Fruit fly (Drosophila melanogaster) whole organism, adult: ENCODE measurements around the gene cv-c.
A peak's percentile ranks its signal among the peaks of the same experiment; 100 is the strongest.

Experiments
- CG11617 ChIP-seq: fragments of 200-800 bp; sonication (Bioruptor generic); optimal IDR thresholded peaks from 2 replicates; lab custom pipeline; 2017; ENCODE audit warnings: mild to moderate bottlenecking, missing biosample characterization, missing genetic modification reagents, missing genetic modification characterization
- CG12768 ChIP-seq: fragments of 200-800 bp; sonication (Bioruptor generic); optimal IDR thresholded peaks from 2 replicates; lab custom pipeline; 2017; ENCODE audit warnings: missing biosample characterization, missing genetic modification characterization, mild to moderate bottlenecking, moderate library complexity, missing genetic modification reagents
- CG14711 ChIP-seq: fragments of 200-800 bp; sonication (Bioruptor generic); optimal IDR thresholded peaks from 2 replicates; lab custom pipeline; 2018; ENCODE audit warnings: missing biosample characterization, mild to moderate bottlenecking, missing genetic modification characterization, moderate library complexity
- CG1620 ChIP-seq: fragments of 200-800 bp; sonication (Bioruptor generic); optimal IDR thresholded peaks from 2 replicates; lab custom pipeline; 2016; ENCODE audit warnings: missing biosample characterization, missing genetic modification characterization
- CG33017 ChIP-seq: fragments of 200-800 bp; sonication (Bioruptor generic); optimal IDR thresholded peaks from 2 replicates; lab custom pipeline; 2018; ENCODE audit warnings: missing biosample characterization, mild to moderate bottlenecking, missing genetic modification characterization, moderate library complexity
- CG5204 ChIP-seq: fragments of 200-800 bp; sonication (Bioruptor generic); optimal IDR thresholded peaks from 2 replicates; lab custom pipeline; 2016; ENCODE audit warnings: missing biosample characterization, missing genetic modification characterization
- CG7045 ChIP-seq: fragments of 200-800 bp; sonication (Bioruptor generic); optimal IDR thresholded peaks from 2 replicates; lab custom pipeline; 2017; ENCODE audit warnings: missing biosample characterization, mild to moderate bottlenecking, missing genetic modification characterization
- CG7101 ChIP-seq: fragments of 200-800 bp; sonication (Bioruptor generic); optimal IDR thresholded peaks from 2 replicates; lab custom pipeline; 2018; ENCODE audit warnings: missing biosample characterization, mild to moderate bottlenecking, missing genetic modification characterization, moderate library complexity
- Clk ChIP-seq: fragments of 200-800 bp; sonication (Bioruptor generic); optimal IDR thresholded peaks from 2 replicates; lab custom pipeline; 2017; ENCODE audit warnings: missing biosample characterization, missing genetic modification characterization
- Crg-1 ChIP-seq: fragments of 200-800 bp; sonication (Bioruptor generic); optimal IDR thresholded peaks from 2 replicates; lab custom pipeline; 2016; ENCODE audit warnings: missing biosample characterization, missing genetic modification characterization
- Hr96 ChIP-seq: fragments of 200-800 bp; sonication (Bioruptor generic); optimal IDR thresholded peaks from 2 replicates; lab custom pipeline; 2016; ENCODE audit warnings: missing biosample characterization, missing genetic modification characterization
- Mnt ChIP-seq: fragments of 200-800 bp; sonication (Bioruptor generic); optimal IDR thresholded peaks from 2 replicates; lab custom pipeline; 2016; ENCODE audit warnings: missing biosample characterization, mild to moderate bottlenecking, missing genetic modification characterization
- bab1 ChIP-seq: fragments of 200-800 bp; sonication (Bioruptor generic); optimal IDR thresholded peaks from 3 replicates; lab custom pipeline; 2019; ENCODE audit warnings: missing biosample characterization, mild to moderate bottlenecking, missing genetic modification characterization, moderate library complexity
- cic ChIP-seq: fragments of 200-800 bp; sonication (Bioruptor generic); optimal IDR thresholded peaks from 2 replicates; lab custom pipeline; 2017; ENCODE audit warnings: missing biosample characterization, mild to moderate bottlenecking, missing genetic modification characterization, moderate library complexity
- cnc ChIP-seq, 2 experiments: fragments of >200 bp; optimal IDR thresholded peaks; 2 replicates each; lab custom pipeline; 2017
- kay ChIP-seq: fragments of 200-800 bp; sonication (Bioruptor generic); peaks from one replicate; lab custom pipeline; 2016; ENCODE audit warnings: missing biosample characterization, missing genetic modification characterization, borderline replicate concordance
- ovo ChIP-seq: fragments of 200-800 bp; sonication (Bioruptor generic); optimal IDR thresholded peaks from 2 replicates; lab custom pipeline; 2016; ENCODE audit warnings: missing biosample characterization, missing genetic modification characterization
- pad ChIP-seq: fragments of 200-800 bp; sonication (Bioruptor generic); optimal IDR thresholded peaks from 3 replicates; lab custom pipeline; 2017; ENCODE audit warnings: missing biosample characterization, missing genetic modification characterization, mild to moderate bottlenecking, moderate library complexity, missing genetic modification reagents
- tj ChIP-seq: fragments of 200-800 bp; sonication (Bioruptor generic); optimal IDR thresholded peaks from 3 replicates; lab custom pipeline; 2017; ENCODE audit warnings: missing biosample characterization, mild to moderate bottlenecking, missing genetic modification characterization, moderate library complexity
- toe ChIP-seq: fragments of 200-800 bp; sonication (Bioruptor generic); optimal IDR thresholded peaks from 2 replicates; lab custom pipeline; 2016; ENCODE audit warnings: missing biosample characterization, missing genetic modification characterization

cv-c gene

dm6 chr3R:14424777-14425176 is 56.7 kb downstream of the cv-c start:
- TF ChIP-seq cic (GFP tag; lab: Kevin White, UChicago) (no peak), Clk (no peak), cnc (optimal IDR thresholded peaks at IDR 0.05; lab: Kevin White, UChicago) (no peak), CG5204 (no peak), ovo (GFP tag; lab: Kevin White, UChicago) (no peak), Crg-1 (no peak), tj (GFP tag; lab: Kevin White, UChicago) (no peak), Mnt (GFP tag; lab: Kevin White, UChicago) (no peak), CG1620 (GFP tag; lab: Kevin White, UChicago) (no peak), CG7045 (GFP tag; lab: Kevin White, UChicago) (no peak), CG7101 (tag; lab: Kevin White, UChicago) (no peak), pad (GFP tag; lab: Kevin White, UChicago) (no peak), kay (GFP tag; lab: Kevin White, UChicago) (no peak), CG11617 (GFP tag; lab: Kevin White, UChicago) (no peak), toe (no peak), CG12768 (GFP tag; lab: Kevin White, UChicago) (no peak), bab1 (GFP tag; lab: Kevin White, UChicago) (no peak), CG14711 (no peak), Hr96 (GFP tag; lab: Kevin White, UChicago) (no peak)

- TF ChIP-seq Clk, result no peak
- TF ChIP-seq CG14711, result no peak
- TF ChIP-seq pad (GFP tag; lab: Kevin White, UChicago), result no peak
- TF ChIP-seq CG33017 (tag; lab: Kevin White, UChicago), result no peak
- TF ChIP-seq Crg-1, result no peak
- TF ChIP-seq CG7101 (tag; lab: Kevin White, UChicago), result no peak
- no peak for TF ChIP-seq tj (GFP tag; lab: Kevin White, UChicago)
- TF ChIP-seq kay (GFP tag; lab: Kevin White, UChicago), result no peak
- TF ChIP-seq CG7045 (GFP tag; lab: Kevin White, UChicago), result no peak
- TF ChIP-seq cnc (optimal IDR thresholded peaks at IDR 0.05; lab: Kevin White, UChicago), result no peak
- TF ChIP-seq Mnt (GFP tag; lab: Kevin White, UChicago), result no peak
- no peak for TF ChIP-seq CG11617 (GFP tag; lab: Kevin White, UChicago)
Measured at dm6 chr3R:14421818-14422217, 59.7 kb downstream of the cv-c start.

- TF ChIP-seq tj (GFP tag; lab: Kevin White, UChicago) (peak; percentile 81), CG7045 (GFP tag; lab: Kevin White, UChicago) (no peak)
Measured at dm6 chr3R:14419386-14420043, 62.0 kb downstream of the cv-c start.

dm6 chr3R:14418293-14418692 is 63.2 kb downstream of the cv-c start, which contains the start of gene natalisin:
Gene natalisin, plus strand, starts transcription at chr3R:14418593.
- no peak for TF ChIP-seq bab1 (GFP tag; lab: Kevin White, UChicago)

- no peak for TF ChIP-seq ovo (GFP tag; lab: Kevin White, UChicago)
- no peak for TF ChIP-seq kay (GFP tag; lab: Kevin White, UChicago)
- TF ChIP-seq CG5204, result no peak
- no peak for TF ChIP-seq Hr96 (GFP tag; lab: Kevin White, UChicago)
- no peak for TF ChIP-seq Mnt (GFP tag; lab: Kevin White, UChicago)
- no peak for TF ChIP-seq CG7045 (GFP tag; lab: Kevin White, UChicago)
- TF ChIP-seq cnc (optimal IDR thresholded peaks at IDR 0.05; lab: Kevin White, UChicago), result no peak
- no peak for TF ChIP-seq Clk
- TF ChIP-seq pad (GFP tag; lab: Kevin White, UChicago), result no peak
- TF ChIP-seq CG11617 (GFP tag; lab: Kevin White, UChicago), result no peak
- TF ChIP-seq bab1 (GFP tag; lab: Kevin White, UChicago), result no peak
- no peak for TF ChIP-seq CG12768 (GFP tag; lab: Kevin White, UChicago)
- no peak for TF ChIP-seq tj (GFP tag; lab: Kevin White, UChicago)
- TF ChIP-seq cic (GFP tag; lab: Kevin White, UChicago), result no peak
Measured at dm6 chr3R:14415679-14416078, 65.8 kb downstream of the cv-c start.

- TF ChIP-seq tj (GFP tag; lab: Kevin White, UChicago) (no peak), CG12768 (GFP tag; lab: Kevin White, UChicago) (no peak), CG11617 (GFP tag; lab: Kevin White, UChicago) (no peak), cnc (optimal IDR thresholded peaks at IDR 0.05; lab: Kevin White, UChicago) (no peak), CG14711 (no peak), toe (no peak), CG7101 (tag; lab: Kevin White, UChicago) (no peak), bab1 (GFP tag; lab: Kevin White, UChicago) (no peak), CG33017 (tag; lab: Kevin White, UChicago) (no peak), CG1620 (GFP tag; lab: Kevin White, UChicago) (no peak), Crg-1 (no peak)
Measured at dm6 chr3R:14414900-14415299, 66.6 kb downstream of the cv-c start.

- TF ChIP-seq CG11617 (GFP tag; lab: Kevin White, UChicago) (no peak), cnc (optimal IDR thresholded peaks at IDR 0.05; lab: Kevin White, UChicago) (no peak), tj (GFP tag; lab: Kevin White, UChicago) (no peak), Crg-1 (no peak), CG5204 (no peak), bab1 (GFP tag; lab: Kevin White, UChicago) (no peak), Clk (no peak), CG33017 (tag; lab: Kevin White, UChicago) (no peak), CG7045 (GFP tag; lab: Kevin White, UChicago) (no peak), toe (no peak), ovo (GFP tag; lab: Kevin White, UChicago) (no peak), cic (GFP tag; lab: Kevin White, UChicago) (no peak), Mnt (GFP tag; lab: Kevin White, UChicago) (no peak), CG14711 (no peak), kay (GFP tag; lab: Kevin White, UChicago) (no peak)
Measured at dm6 chr3R:14414318-14414717, 67.2 kb downstream of the cv-c start.
